Fruit fly (Drosophila melanogaster): ENCODE measurements around the gene OdsH.

OdsH gene

dm6 chrX:17844623-17845022, 53.8 kb downstream of the OdsH start, which contains the start of the genes CG8142 and Ucp4A (continued):
- TF ChIP-seq gfzf (GFP tag; optimal IDR thresholded peaks at IDR 0.05) (no peak), org-1 (GFP tag; optimal IDR thresholded peaks at IDR 0.05) (peak; percentile 70), CG32532 (GFP tag; IDR thresholded peaks at IDR 0.05) (peak; percentile 95), ci (GFP tag; IDR thresholded peaks at IDR 0.05) (peak; percentile 93), danr (GFP tag; IDR thresholded peaks at IDR 0.05) (peak; percentile 91), cg (GFP tag; optimal IDR thresholded peaks at IDR 0.05) (no peak), psq (GFP tag; optimal IDR thresholded peaks at IDR 0.05) (peak; percentile 75), unc-4 (GFP tag; IDR thresholded peaks at IDR 0.05; ENCODE audit: partially characterized antibody) (no peak), Rfx (GFP tag; IDR thresholded peaks at IDR 0.05) (peak; percentile 96), pzg (GFP tag; optimal IDR thresholded peaks at IDR 0.05) (peak; percentile 34), CG32767 (GFP tag; IDR thresholded peaks at IDR 0.05) (peak; percentile 95), gcm2 (GFP tag; optimal IDR thresholded peaks at IDR 0.05) (peak; percentile 47), CG9609 (GFP tag; optimal IDR thresholded peaks at IDR 0.05) (peak; percentile 48), Ada2b (GFP tag; IDR thresholded peaks at IDR 0.05) (peak; percentile 93), Asciz (GFP tag; optimal IDR thresholded peaks at IDR 0.05) (peak; percentile 76), nau (GFP tag; optimal IDR thresholded peaks at IDR 0.05) (no peak), CG31224 (GFP tag; IDR thresholded peaks at IDR 0.05) (peak; percentile 88), Xbp1 (GFP tag; optimal IDR thresholded peaks at IDR 0.05) (peak; percentile 94), CG11085 (GFP tag; IDR thresholded peaks at IDR 0.05) (peak; percentile 96), dimm (GFP tag; IDR thresholded peaks at IDR 0.05) (peak; percentile 76), D19A (tag; optimal IDR thresholded peaks at IDR 0.05) (peak; percentile 85), CG10543 (GFP tag; optimal IDR thresholded peaks at IDR 0.05) (peak; percentile 83), Poxn (GFP tag; IDR thresholded peaks at IDR 0.05) (peak; percentile 84), Dek (tag; optimal IDR thresholded peaks at IDR 0.05) (peak; percentile 86), vfl (GFP tag; optimal IDR thresholded peaks at IDR 0.05) (peak; percentile 72), CG11247 (GFP tag; IDR thresholded peaks at IDR 0.05) (peak; percentile 93), Spps (tag; optimal IDR thresholded peaks at IDR 0.05) (peak; percentile 82), CoRest (tag; optimal IDR thresholded peaks at IDR 0.05) (peak; percentile 95), CG12104 (GFP tag; optimal IDR thresholded peaks at IDR 0.05) (peak; percentile 87), otp (GFP tag; IDR thresholded peaks at IDR 0.05) (peak; percentile 87), tx (GFP tag; optimal IDR thresholded peaks at IDR 0.05) (peak; percentile 2), lilli (GFP tag; optimal IDR thresholded peaks at IDR 0.05) (peak; percentile 87), ap (GFP tag; IDR thresholded peaks at IDR 0.05) (peak; percentile 93), CG2120 (GFP tag; optimal IDR thresholded peaks at IDR 0.05) (peak; percentile 85), gro (GFP tag; optimal IDR thresholded peaks at IDR 0.05) (peak; percentile 35), CG1529 (GFP tag; optimal IDR thresholded peaks at IDR 0.05) (peak; percentile 66), CG2712 (tag; optimal IDR thresholded peaks at IDR 0.05) (peak; percentile 94), CG12155 (GFP tag; optimal IDR thresholded peaks at IDR 0.05) (peak; percentile 89), tio (GFP tag; optimal IDR thresholded peaks at IDR 0.05) (peak; percentile 91), Taf1 (GFP tag; IDR thresholded peaks at IDR 0.05) (peak; percentile 87), lab (GFP tag; optimal IDR thresholded peaks at IDR 0.05) (peak; percentile 94), Sox102F (GFP tag; optimal IDR thresholded peaks at IDR 0.05) (peak; percentile 92), fd102C (GFP tag; optimal IDR thresholded peaks at IDR 0.05) (no peak), C15 (GFP tag; IDR thresholded peaks at IDR 0.05) (peak; percentile 89), fd3F (GFP tag; optimal IDR thresholded peaks at IDR 0.05) (peak; percentile 91), dan (GFP tag; IDR thresholded peaks at IDR 0.05) (peak; percentile 80), fu2 (GFP tag; optimal IDR thresholded peaks at IDR 0.05) (peak; percentile 27), sim (GFP tag; IDR thresholded peaks at IDR 0.05) (peak; percentile 91), CG3838 (GFP tag; optimal IDR thresholded peaks at IDR 0.05) (peak; percentile 58), Hr39 (optimal IDR thresholded peaks at IDR 0.05) (no peak), dpn (GFP tag; optimal IDR thresholded peaks at IDR 0.05) (peak; percentile 73 to 90), pfk (GFP tag; optimal IDR thresholded peaks at IDR 0.05) (peak; percentile 19)
